Fruit fly (Drosophila melanogaster): ENCODE measurements around the gene Polr1D.

DNA sequence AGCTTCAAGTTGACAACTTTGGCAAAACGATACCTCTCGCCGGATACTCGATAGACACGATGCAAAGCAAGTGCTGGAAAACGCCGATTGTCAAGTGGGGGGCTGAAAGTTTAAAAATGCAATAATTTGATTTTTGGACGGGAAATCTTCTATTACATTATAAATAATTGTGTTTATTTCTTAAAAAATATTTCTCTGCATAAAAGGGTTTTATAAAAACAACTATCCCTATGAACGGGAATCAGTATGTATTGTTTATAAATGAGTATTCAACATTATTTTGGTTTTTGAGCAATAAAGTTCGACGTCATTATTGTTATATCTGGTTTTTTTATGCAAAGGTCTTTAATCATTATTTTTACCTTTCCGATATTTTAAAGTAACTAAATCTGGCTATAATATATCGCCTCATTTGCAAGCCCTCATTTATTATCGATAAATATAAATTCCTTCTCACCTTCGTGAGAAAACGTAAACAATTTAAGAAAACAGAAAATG is 3.1 kb downstream of the Polr1D start, which contains the start of the genes AsnRS and DCTN6-p27:
- TF ChIP-seq CG11617 (GFP tag; optimal IDR thresholded peaks at IDR 0.05) (peak; percentile 75), kay (GFP tag; ENCODE audit: borderline replicate concordance) (no peak), CG1620 (GFP tag; optimal IDR thresholded peaks at IDR 0.05) (peak; percentile 91), CG7101 (tag; optimal IDR thresholded peaks at IDR 0.05) (peak; percentile 77), toe (GFP tag; optimal IDR thresholded peaks at IDR 0.05) (peak; percentile 86), Clk (GFP tag; optimal IDR thresholded peaks at IDR 0.05) (peak; percentile 40), Hr96 (GFP tag; optimal IDR thresholded peaks at IDR 0.05) (peak; percentile 41), bab1 (GFP tag; optimal IDR thresholded peaks at IDR 0.05) (peak; percentile 78)
